Worm (Caenorhabditis elegans) whole organism, L4 larva: ENCODE data around the gene nra-3.

Source experiments
- D1046.2 ChIP-seq: fragments of 200-800 bp; sonication (Bioruptor generic); IDR thresholded peaks from 2 replicates; pipeline ENCODE4 v1.3.6; 2022; ENCODE audit warnings: missing genetic modification characterization, missing compliant biosample characterization
- F37D6.2 ChIP-seq: sonication (generic microtip); optimal IDR thresholded peaks from 2 replicates; lab custom pipeline; 2016; ENCODE audit warnings: mild to moderate bottlenecking, missing genetic modification characterization, missing compliant biosample characterization
- R02D3.7 ChIP-seq: fragments of 150-350 bp; sonication (generic microtip); optimal IDR thresholded peaks from 3 replicates; lab custom pipeline; 2014; ENCODE audit warnings: missing biosample characterization, missing genetic modification characterization
- T20F7.1 ChIP-seq: fragments of 200-800 bp; sonication (Bioruptor generic); optimal IDR thresholded peaks from 2 replicates; lab custom pipeline; 2018; ENCODE audit warnings: mild to moderate bottlenecking, missing genetic modification characterization, missing compliant biosample characterization
- T26A8.4 ChIP-seq: fragments of 200-800 bp; sonication (Bioruptor generic); IDR thresholded peaks from 2 replicates; pipeline ENCODE4 v1.3.6; 2022; ENCODE audit warnings: missing genetic modification characterization, missing compliant biosample characterization
- Y48G9A.11 ChIP-seq: fragments of 200-800 bp; sonication (Bioruptor generic); IDR thresholded peaks from 2 replicates; pipeline ENCODE4 v1.3.6; 2022; ENCODE audit warnings: missing genetic modification reagents, missing genetic modification characterization, missing compliant biosample characterization
- ZK337.2 ChIP-seq: fragments of 200-800 bp; sonication (Bioruptor generic); IDR thresholded peaks from 2 replicates; pipeline ENCODE4 v1.3.6; 2022; ENCODE audit warnings: missing genetic modification reagents, missing genetic modification characterization, missing compliant biosample characterization
- aha-1 ChIP-seq: fragments of 150-350 bp; peaks from one replicate; lab custom pipeline; 2014; ENCODE audit warnings: missing biosample characterization, missing genetic modification characterization
- arid-1 ChIP-seq: fragments of 200-800 bp; sonication (Bioruptor generic); conservative IDR thresholded peaks from 2 replicates; pipeline ENCODE4 v1.3.6; 2022; ENCODE audit warnings: missing genetic modification reagents, missing genetic modification characterization, missing compliant biosample characterization
- attf-4 ChIP-seq: sonication (generic microtip); optimal IDR thresholded peaks from 3 replicates; lab custom pipeline; 2017; ENCODE audit warnings: missing biosample characterization, missing genetic modification characterization
- ceh-82 ChIP-seq: sonication (generic microtip); optimal IDR thresholded peaks from 2 replicates; lab custom pipeline; 2017; ENCODE audit warnings: missing biosample characterization, missing genetic modification characterization
- ctbp-1 ChIP-seq: fragments of 200-800 bp; sonication (Bioruptor generic); IDR thresholded peaks from 2 replicates; pipeline ENCODE4 v1.3.6; 2022; ENCODE audit warnings: missing genetic modification reagents, missing genetic modification characterization, missing compliant biosample characterization
- daf-12 ChIP-seq: fragments of 150-350 bp; optimal IDR thresholded peaks from 2 replicates; lab custom pipeline; 2014; ENCODE audit warnings: missing biosample characterization, missing genetic modification reagents, missing genetic modification characterization
- daf-16 ChIP-seq, 3 experiments: sonication (generic microtip); optimal IDR thresholded peaks; 2 replicates each; lab custom pipeline; 2016 to 2017; ENCODE audit warnings: missing genetic modification characterization in 3 of 3, missing genetic modification reagents in 3 of 3, mild to moderate bottlenecking in 2 of 3, missing compliant biosample characterization in 2 of 3, missing biosample characterization in 1 of 3, moderate library complexity in 1 of 3
- daf-19 ChIP-seq: fragments of 200-800 bp; sonication (Bioruptor generic); conservative IDR thresholded peaks from 2 replicates; pipeline ENCODE4 v1.3.6; 2022; ENCODE audit warnings: missing genetic modification characterization, missing compliant biosample characterization
- dmd-6 ChIP-seq: fragments of 200-800 bp; sonication (Bioruptor generic); IDR thresholded peaks from 2 replicates; pipeline ENCODE4 v1.3.6; 2022; ENCODE audit warnings: missing genetic modification reagents, missing genetic modification characterization, missing compliant biosample characterization
- dpl-1 ChIP-seq: fragments of 150-350 bp; optimal IDR thresholded peaks from 2 replicates; lab custom pipeline; 2014; ENCODE audit warnings: missing biosample characterization, missing genetic modification reagents, missing genetic modification characterization
- dve-1 ChIP-seq: sonication (generic microtip); optimal IDR thresholded peaks from 2 replicates; lab custom pipeline; 2017; ENCODE audit warnings: antibody characterized with exemption, mild to moderate bottlenecking, missing genetic modification characterization, missing compliant biosample characterization; ENCODE audit not compliant: insufficient read depth
- lin-13 ChIP-seq: fragments of 150-350 bp; optimal IDR thresholded peaks from 2 replicates; lab custom pipeline; 2014; ENCODE audit warnings: missing biosample characterization, missing genetic modification reagents, missing genetic modification characterization
- lin-29 ChIP-seq: fragments of 200-800 bp; sonication (Bioruptor generic); IDR thresholded peaks from 2 replicates; pipeline ENCODE4 v1.3.6; 2022; ENCODE audit warnings: missing genetic modification reagents, missing genetic modification characterization, missing compliant biosample characterization
- mdl-1 ChIP-seq, 2 experiments: fragments of 150-350 bp in 1 of 2; sonication (generic microtip) in 1 of 2; optimal IDR thresholded peaks; 2 replicates each; lab custom pipeline; 2014 to 2017; ENCODE audit warnings: missing biosample characterization in 2 of 2, missing genetic modification characterization in 2 of 2
- mep-1 ChIP-seq: fragments of 150-350 bp; sonication (generic microtip); optimal IDR thresholded peaks from 3 replicates; lab custom pipeline; 2014; ENCODE audit warnings: missing biosample characterization, missing genetic modification characterization
- mxl-2 ChIP-seq: fragments of 200-800 bp; sonication (Bioruptor generic); conservative IDR thresholded peaks from 2 replicates; pipeline ENCODE4 v1.3.6; 2022; ENCODE audit warnings: missing genetic modification reagents, missing genetic modification characterization, missing compliant biosample characterization
- nhr-48 ChIP-seq: sonication (generic microtip); optimal IDR thresholded peaks from 2 replicates; lab custom pipeline; 2016; ENCODE audit warnings: mild to moderate bottlenecking, missing genetic modification characterization, missing compliant biosample characterization
- php-3 ChIP-seq: fragments of 200-800 bp; sonication (Bioruptor generic); IDR thresholded peaks from 2 replicates; pipeline ENCODE4 v1.3.6; 2022; ENCODE audit warnings: missing genetic modification reagents, missing genetic modification characterization, missing compliant biosample characterization
- set-16 ChIP-seq: fragments of 200-800 bp; sonication (Bioruptor generic); IDR thresholded peaks from 2 replicates; pipeline ENCODE4 v1.3.6; 2022; ENCODE audit warnings: missing genetic modification reagents, missing genetic modification characterization, missing compliant biosample characterization
- snpc-1.2 ChIP-seq: fragments of 200-800 bp; sonication (Bioruptor generic); IDR thresholded peaks from 2 replicates; pipeline ENCODE4 v1.3.6; 2022; ENCODE audit warnings: missing genetic modification reagents, missing genetic modification characterization, missing compliant biosample characterization
- tag-97 ChIP-seq: fragments of 200-800 bp; sonication (Bioruptor generic); IDR thresholded peaks from 2 replicates; pipeline ENCODE4 v1.3.6; 2022; ENCODE audit warnings: missing genetic modification characterization, missing compliant biosample characterization
- tra-1 ChIP-seq: fragments of 200-800 bp; sonication (Bioruptor generic); IDR thresholded peaks from 2 replicates; pipeline ENCODE4 v1.3.6; 2022; ENCODE audit warnings: missing genetic modification reagents, missing genetic modification characterization, missing compliant biosample characterization
- unc-130 ChIP-seq: sonication (generic microtip); optimal IDR thresholded peaks from 2 replicates; lab custom pipeline; 2016; ENCODE audit warnings: missing genetic modification reagents, missing genetic modification characterization, missing compliant biosample characterization
- unc-39 ChIP-seq: sonication (generic microtip); optimal IDR thresholded peaks from 2 replicates; lab custom pipeline; 2017; ENCODE audit warnings: missing biosample characterization, missing genetic modification characterization
- unc-62 ChIP-seq, 3 experiments: fragments of 150-350 bp in 1 of 3; sonication (generic microtip); optimal IDR thresholded peaks in 2 of 3; peaks in 1 of 3; 1 replicate in 1 of 3; 2 replicates in 2 of 3; lab custom pipeline; 2014 to 2017; ENCODE audit warnings: missing biosample characterization in 3 of 3, missing genetic modification characterization in 3 of 3, missing genetic modification reagents in 3 of 3, missing genotype in 1 of 3
- zfp-2 ChIP-seq: sonication (generic microtip); optimal IDR thresholded peaks from 2 replicates; lab custom pipeline; 2016; ENCODE audit warnings: mild to moderate bottlenecking, missing genetic modification characterization, missing compliant biosample characterization

nra-3 gene

ce11 chrX:9931362-9931761 is at the start of gene nra-3:
Gene nra-3 (minus strand): TSS chrX:9931462.
- 0 out of 2 replicates have a peak, but pooled peaks have one; percentile 15 for TF ChIP-seq set-16 (GFP tag; lab: Robert Waterston, UW)
- TF ChIP-seq unc-62 (GFP tag; optimal IDR thresholded peaks at IDR 0.05 in 1 of 2; lab: Kevin White, UChicago), result no peak
- no peak for TF ChIP-seq unc-62 (tag; optimal IDR thresholded peaks at IDR 0.05; lab: Kevin White, UChicago)
- TF ChIP-seq ctbp-1 (GFP tag; lab: Robert Waterston, UW), result 0 out of 2 replicates have a peak, but pooled peaks have one; percentile 17
- no peak for TF ChIP-seq D1046.2
- TF ChIP-seq tag-97 (GFP tag; lab: Robert Waterston, UW), result 0 out of 2 replicates have a peak, but pooled peaks have one; percentile 27

ce11 chrX:9976206-9976605 is 44.9 kb upstream of the nra-3 start, which contains the start of gene mgl-1:
Gene mgl-1 (minus strand): TSS chrX:9976306.
- TF ChIP-seq mdl-1 (tag; optimal IDR thresholded peaks at IDR 0.05; lab: Kevin White, UChicago), result no peak
- peak; percentile 4 for TF ChIP-seq daf-12 (tag; lab: Kevin White, UChicago)

ce11 chrX:9965275-9965674 is 34.0 kb upstream of the nra-3 start, which contains the start of gene pssy-1:
Gene pssy-1 (plus strand): TSS chrX:9965592.
- TF ChIP-seq unc-39, result no peak
- TF ChIP-seq mxl-2 (GFP tag; lab: Robert Waterston, UW), result no peak
- no peak for TF ChIP-seq R02D3.7 (tag; lab: Kevin White, UChicago)
- no peak for TF ChIP-seq snpc-1.2 (GFP tag; lab: Robert Waterston, UW)
- no peak for TF ChIP-seq ZK337.2 (GFP tag; lab: Robert Waterston, UW)
- TF ChIP-seq mep-1, result no peak
- no peak for TF ChIP-seq aha-1 (tag; lab: Kevin White, UChicago)
- no peak for TF ChIP-seq nhr-48 (tag; lab: Kevin White, UChicago)
- TF ChIP-seq ceh-82 (tag; lab: Kevin White, UChicago), result no peak
- no peak for TF ChIP-seq unc-62 (GFP tag; optimal IDR thresholded peaks at IDR 0.05 in 1 of 2; lab: Kevin White, UChicago)
- TF ChIP-seq unc-62 (tag; optimal IDR thresholded peaks at IDR 0.05; lab: Kevin White, UChicago), result no peak
- no peak for TF ChIP-seq tag-97 (GFP tag; lab: Robert Waterston, UW)
- TF ChIP-seq lin-13 (GFP tag; lab: Kevin White, UChicago), result no peak
- no peak for TF ChIP-seq zfp-2
- TF ChIP-seq lin-29 (GFP tag; lab: Robert Waterston, UW), result no peak
- no peak for TF ChIP-seq T20F7.1 (GFP tag; lab: Kevin White, UChicago)
- no peak for TF ChIP-seq tra-1
- TF ChIP-seq dpl-1 (GFP tag; lab: Kevin White, UChicago), result no peak
- TF ChIP-seq Y48G9A.11, result no peak

ce11 chrX:9962535-9962934 is 31.3 kb upstream of the nra-3 start:
- no peak for TF ChIP-seq dve-1 (tag; lab: Kevin White, UChicago)
- TF ChIP-seq ctbp-1 (GFP tag; lab: Robert Waterston, UW), result no peak
- no peak for TF ChIP-seq zfp-2
- no peak for TF ChIP-seq attf-4 (tag; lab: Kevin White, UChicago)
- TF ChIP-seq unc-62 (GFP tag; optimal IDR thresholded peaks at IDR 0.05 in 1 of 2; lab: Kevin White, UChicago), result peak in 1 of 2 experiments; percentile 92
- no peak for TF ChIP-seq unc-62 (tag; optimal IDR thresholded peaks at IDR 0.05; lab: Kevin White, UChicago)
- TF ChIP-seq php-3 (GFP tag; lab: Robert Waterston, UW), result no peak
- no peak for TF ChIP-seq T26A8.4 (GFP tag; lab: Robert Waterston, UW)
- no peak for TF ChIP-seq arid-1 (GFP tag; lab: Robert Waterston, UW)
- TF ChIP-seq daf-16 (GFP tag; optimal IDR thresholded peaks at IDR 0.05; lab: Kevin White, UChicago), result no peak
- no peak for TF ChIP-seq daf-16 (tag; optimal IDR thresholded peaks at IDR 0.05; lab: Kevin White, UChicago)
- TF ChIP-seq F37D6.2 (tag; lab: Kevin White, UChicago), result no peak
- TF ChIP-seq dmd-6, result no peak
- TF ChIP-seq unc-130 (GFP tag; lab: Kevin White, UChicago), result no peak
- TF ChIP-seq daf-19 (GFP tag; lab: Robert Waterston, UW), result no peak
- TF ChIP-seq aha-1 (tag; lab: Kevin White, UChicago), result peak; percentile 22
- no peak for TF ChIP-seq snpc-1.2 (GFP tag; lab: Robert Waterston, UW)
- TF ChIP-seq, all 104 proteins: peak for 2
